Fruit fly (Drosophila melanogaster) whole organism, embryonic: Measurements from ENCODE around the gene CG14958.
A peak's percentile ranks its signal among the peaks of the same experiment; 100 is the strongest.

Experiments
- BEAF-32 ChIP-seq: fragments of 200-800 bp; sonication (Bioruptor generic); optimal IDR thresholded peaks from 3 replicates; lab custom pipeline; 2017; ENCODE audit warnings: missing biosample characterization, missing genetic modification characterization, mild to moderate bottlenecking, moderate library complexity, missing genetic modification reagents
- CG10543 ChIP-seq: fragments of 200-800 bp; sonication (Bioruptor generic); optimal IDR thresholded peaks from 3 replicates; lab custom pipeline; 2017; ENCODE audit warnings: missing biosample characterization, mild to moderate bottlenecking, missing genetic modification characterization, moderate library complexity
- CG12155 ChIP-seq: fragments of 200-800 bp; sonication (Bioruptor generic); optimal IDR thresholded peaks from 3 replicates; lab custom pipeline; 2016; ENCODE audit warnings: missing biosample characterization, missing genetic modification characterization
- CG12659 ChIP-seq: fragments of 200-800 bp; sonication (Bioruptor generic); optimal IDR thresholded peaks from 3 replicates; lab custom pipeline; 2017; ENCODE audit warnings: mild to moderate bottlenecking, missing biosample characterization, missing genetic modification reagents, missing genetic modification characterization
- CG15514 ChIP-seq: fragments of 200-800 bp; sonication (Bioruptor generic); optimal IDR thresholded peaks from 3 replicates; lab custom pipeline; 2017; ENCODE audit warnings: missing biosample characterization, missing genetic modification characterization, mild to moderate bottlenecking, moderate library complexity, missing genetic modification reagents
- CG16813 ChIP-seq: fragments of 200-800 bp; sonication (Bioruptor generic); IDR thresholded peaks from 3 replicates; pipeline ENCODE4 v1.3.6; 2022; ENCODE audit warnings: missing biosample characterization, missing genetic modification characterization; ENCODE audit not compliant: partially characterized antibody
- CG17359 ChIP-seq: fragments of 200-800 bp; sonication (Bioruptor generic); optimal IDR thresholded peaks from 3 replicates; lab custom pipeline; 2018; ENCODE audit warnings: missing biosample characterization, mild to moderate bottlenecking, missing genetic modification characterization, moderate library complexity
- CG17612 ChIP-seq: fragments of 200-800 bp; sonication (Bioruptor generic); IDR thresholded peaks from 2 replicates; pipeline ENCODE4 v1.3.6; 2022; ENCODE audit warnings: missing biosample characterization, missing genetic modification characterization
- CG2712 ChIP-seq: fragments of 200-800 bp; optimal IDR thresholded peaks from 3 replicates; lab custom pipeline; 2019; ENCODE audit warnings: missing biosample characterization, mild to moderate bottlenecking, missing genetic modification characterization, moderate library complexity
- CG32532 ChIP-seq: fragments of 200-800 bp; sonication (Bioruptor generic); IDR thresholded peaks from 2 replicates; pipeline ENCODE4 v1.3.6; 2022; ENCODE audit warnings: missing biosample characterization, missing genetic modification characterization
- CG42726 ChIP-seq: fragments of 200-800 bp; sonication (Bioruptor generic); IDR thresholded peaks from 2 replicates; pipeline ENCODE4 v1.3.6; 2022; ENCODE audit warnings: missing biosample characterization, missing genetic modification characterization; ENCODE audit not compliant: partially characterized antibody
- CG4707 ChIP-seq: fragments of 200-800 bp; sonication (Bioruptor generic); optimal IDR thresholded peaks from 2 replicates; lab custom pipeline; 2018; ENCODE audit warnings: missing biosample characterization, mild to moderate bottlenecking, missing genetic modification characterization, moderate library complexity
- CG5953 ChIP-seq: fragments of 200-800 bp; sonication (Bioruptor generic); IDR thresholded peaks from 2 replicates; pipeline ENCODE4 v1.3.6; 2022; ENCODE audit warnings: missing biosample characterization, missing genetic modification characterization
- CG6272 ChIP-seq: fragments of 200-800 bp; sonication (Bioruptor generic); IDR thresholded peaks from 2 replicates; pipeline ENCODE4 v1.3.6; 2022; ENCODE audit warnings: missing biosample characterization, missing genetic modification characterization
- CG7556 ChIP-seq: fragments of 200-800 bp; sonication (Bioruptor generic); optimal IDR thresholded peaks from 2 replicates; lab custom pipeline; 2017; ENCODE audit warnings: missing biosample characterization, mild to moderate bottlenecking, missing genetic modification characterization
- CG7963 ChIP-seq: fragments of 200-800 bp; sonication (Bioruptor generic); IDR thresholded peaks from 3 replicates; pipeline ENCODE4 v1.3.6; 2022; ENCODE audit warnings: missing biosample characterization, missing genetic modification characterization; ENCODE audit not compliant: partially characterized antibody
- Dll ChIP-seq: fragments of 200-800 bp; sonication (Bioruptor generic); IDR thresholded peaks from 4 replicates; pipeline ENCODE4 v1.3.6; 2022; ENCODE audit warnings: missing biosample characterization, missing genetic modification characterization; ENCODE audit not compliant: partially characterized antibody
- Doc3 ChIP-seq: fragments of 200-800 bp; sonication (Bioruptor generic); IDR thresholded peaks from 3 replicates; pipeline ENCODE4 v1.3.6; 2022; ENCODE audit warnings: missing biosample characterization, missing genetic modification characterization; ENCODE audit not compliant: partially characterized antibody
- Ets97D ChIP-seq: fragments of 200-800 bp; sonication (Bioruptor generic); optimal IDR thresholded peaks from 3 replicates; lab custom pipeline; 2016; ENCODE audit warnings: missing biosample characterization, missing genetic modification characterization
- MBD-R2 ChIP-seq: fragments of 200-800 bp; sonication (Bioruptor generic); IDR thresholded peaks from 2 replicates; pipeline ENCODE4 v1.3.6; 2022; ENCODE audit warnings: missing biosample characterization, missing genetic modification characterization
- MESR4 ChIP-seq: fragments of 200-800 bp; sonication (Bioruptor generic); optimal IDR thresholded peaks from 2 replicates; lab custom pipeline; 2018; ENCODE audit warnings: missing biosample characterization, mild to moderate bottlenecking, missing genetic modification characterization, moderate library complexity
- Med ChIP-seq: fragments of 200-800 bp; sonication (Bioruptor generic); peaks from one replicate; lab custom pipeline; 2016; ENCODE audit warnings: missing biosample characterization, missing genetic modification characterization, mild to moderate bottlenecking, inconsistent platforms, moderate library complexity
- Opbp ChIP-seq: fragments of 200-800 bp; sonication (Bioruptor generic); IDR thresholded peaks from 3 replicates; pipeline ENCODE4 v1.3.6; 2022; ENCODE audit warnings: missing biosample characterization, missing genetic modification characterization; ENCODE audit not compliant: partially characterized antibody
- Scr ChIP-seq: fragments of 200-800 bp; sonication (Bioruptor generic); IDR thresholded peaks from 2 replicates; pipeline ENCODE4 v1.3.6; 2022; ENCODE audit warnings: missing biosample characterization, missing genetic modification characterization; ENCODE audit not compliant: partially characterized antibody
- Sry-δ ChIP-seq: fragments of 200-800 bp; sonication (Bioruptor generic); optimal IDR thresholded peaks from 2 replicates; lab custom pipeline; 2016; ENCODE audit warnings: missing biosample characterization, missing genetic modification characterization
- YL-1 ChIP-seq: fragments of 200-800 bp; sonication (Bioruptor generic); optimal IDR thresholded peaks from 3 replicates; lab custom pipeline; 2017; ENCODE audit warnings: missing biosample characterization, mild to moderate bottlenecking, missing genetic modification characterization
- amos ChIP-seq: fragments of 200-800 bp; sonication (Bioruptor generic); IDR thresholded peaks from 2 replicates; pipeline ENCODE4 v1.3.6; 2022; ENCODE audit warnings: missing biosample characterization, missing genetic modification characterization; ENCODE audit not compliant: partially characterized antibody
- ap ChIP-seq: fragments of 200-800 bp; sonication (Bioruptor generic); IDR thresholded peaks from 2 replicates; pipeline ENCODE4 v1.3.6; 2022; ENCODE audit warnings: missing biosample characterization, missing genetic modification characterization
- ash1 ChIP-seq: fragments of 200-800 bp; sonication (Bioruptor generic); optimal IDR thresholded peaks from 2 replicates; lab custom pipeline; 2018; ENCODE audit warnings: missing biosample characterization, mild to moderate bottlenecking, missing genetic modification characterization
- bbx ChIP-seq: fragments of 200-800 bp; sonication (Bioruptor generic); IDR thresholded peaks from 2 replicates; pipeline ENCODE4 v1.3.6; 2022; ENCODE audit warnings: missing biosample characterization, missing genetic modification characterization; ENCODE audit not compliant: partially characterized antibody
- dm ChIP-seq: fragments of 200-800 bp; sonication (Bioruptor generic); optimal IDR thresholded peaks from 3 replicates; lab custom pipeline; 2016; ENCODE audit warnings: missing biosample characterization, missing genetic modification characterization
- dysf ChIP-seq: fragments of 200-800 bp; sonication (Bioruptor generic); IDR thresholded peaks from 3 replicates; pipeline ENCODE4 v1.3.6; 2022; ENCODE audit warnings: missing biosample characterization, missing genetic modification characterization
- ftz-f1 ChIP-seq: fragments of 200-800 bp; sonication (Bioruptor generic); optimal IDR thresholded peaks from 2 replicates; lab custom pipeline; 2016; ENCODE audit warnings: missing biosample characterization, missing genetic modification characterization
- hbn ChIP-seq: fragments of 200-800 bp; sonication (Bioruptor generic); IDR thresholded peaks from 2 replicates; pipeline ENCODE4 v1.3.6; 2022; ENCODE audit warnings: missing biosample characterization, missing genetic modification characterization; ENCODE audit not compliant: partially characterized antibody
- her ChIP-seq: fragments of 200-800 bp; sonication (Bioruptor generic); optimal IDR thresholded peaks from 2 replicates; lab custom pipeline; 2016; ENCODE audit warnings: missing biosample characterization, missing genetic modification characterization
- jigr1 ChIP-seq: fragments of 200-800 bp; sonication (Bioruptor generic); IDR thresholded peaks from 3 replicates; pipeline ENCODE4 v1.3.6; 2022; ENCODE audit warnings: missing biosample characterization, missing genetic modification characterization
- odd ChIP-seq: fragments of 200-800 bp; sonication (Bioruptor generic); optimal IDR thresholded peaks from 2 replicates; lab custom pipeline; 2017; ENCODE audit warnings: missing biosample characterization, mild to moderate bottlenecking, missing genetic modification characterization
- pita ChIP-seq: fragments of 200-800 bp; sonication (Bioruptor generic); optimal IDR thresholded peaks from 2 replicates; lab custom pipeline; 2017; ENCODE audit warnings: missing biosample characterization, mild to moderate bottlenecking, missing genetic modification characterization
- pum ChIP-seq: fragments of 200-800 bp; sonication (Bioruptor generic); optimal IDR thresholded peaks from 2 replicates; lab custom pipeline; 2016; ENCODE audit warnings: missing biosample characterization, missing genetic modification characterization
- rib ChIP-seq: fragments of 200-800 bp; sonication (Bioruptor generic); IDR thresholded peaks from 2 replicates; pipeline ENCODE4 v1.3.6; 2022; ENCODE audit warnings: missing biosample characterization, missing genetic modification characterization
- row ChIP-seq: fragments of 200-800 bp; sonication (Bioruptor generic); IDR thresholded peaks from 3 replicates; pipeline ENCODE4 v1.3.6; 2022; ENCODE audit warnings: missing biosample characterization, missing genetic modification characterization
- sc ChIP-seq, 3 experiments: fragments of >200 bp in 2 of 3; fragments of 200-800 bp in 1 of 3; sonication (Bioruptor generic) in 1 of 3; optimal IDR thresholded peaks; 2 replicates in 2 of 3; 3 replicates in 1 of 3; lab custom pipeline; 2017; ENCODE audit warnings: mild to moderate bottlenecking in 1 of 3, missing biosample characterization in 1 of 3, missing genetic modification characterization in 1 of 3, missing genetic modification reagents in 1 of 3
- stwl ChIP-seq: fragments of 200-800 bp; sonication (Bioruptor generic); optimal IDR thresholded peaks from 3 replicates; lab custom pipeline; 2018; ENCODE audit warnings: missing biosample characterization, mild to moderate bottlenecking, missing genetic modification characterization, moderate library complexity
- trh ChIP-seq: fragments of 200-800 bp; sonication (Bioruptor generic); optimal IDR thresholded peaks from 2 replicates; lab custom pipeline; 2016; ENCODE audit warnings: missing biosample characterization, missing genetic modification characterization
- unc-4 ChIP-seq: fragments of 200-800 bp; sonication (Bioruptor generic); IDR thresholded peaks from 2 replicates; pipeline ENCODE4 v1.3.6; 2022; ENCODE audit warnings: missing biosample characterization, missing genetic modification characterization; ENCODE audit not compliant: partially characterized antibody
- zen ChIP-seq: fragments of 200-800 bp; sonication (Bioruptor generic); optimal IDR thresholded peaks from 3 replicates; lab custom pipeline; 2018; ENCODE audit warnings: missing biosample characterization, mild to moderate bottlenecking, missing genetic modification characterization, moderate library complexity

Gene CG14958

DNA sequence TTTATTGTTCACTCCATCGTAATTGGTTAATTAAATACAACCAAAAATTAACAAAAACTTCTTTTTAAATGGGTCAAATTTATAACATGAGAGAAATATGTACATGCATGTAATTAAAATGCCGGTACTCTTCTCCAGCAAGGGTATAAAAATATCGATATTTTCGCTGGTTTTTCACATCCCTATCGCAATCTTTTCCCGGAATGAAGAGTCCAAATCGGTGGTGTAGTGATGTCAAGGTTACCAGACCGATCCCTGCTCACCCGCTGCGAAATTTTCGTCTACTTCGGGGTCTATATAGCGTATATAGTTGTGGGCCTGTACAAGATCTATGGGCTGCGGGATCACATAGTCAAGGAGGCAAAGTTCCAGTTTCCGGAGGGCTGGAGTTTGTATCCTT lies 27.8 kb upstream of the CG14958 start, which contains the start of gene rasp (continued):
- TF ChIP-seq CG15514 (GFP tag; lab: Kevin White, UChicago) (peak; percentile 42), bbx (GFP tag; lab: Robert Waterston, UW) (peak; percentile 45; the same call in 1 of the 2 replicates), her (GFP tag; lab: Kevin White, UChicago) (no peak), amos (GFP tag; lab: Robert Waterston, UW) (peak; percentile 48), MBD-R2 (peak; percentile 51), ftz-f1 (GFP tag; lab: Kevin White, UChicago) (peak; percentile 41), unc-4 (GFP tag; lab: Robert Waterston, UW) (peak; percentile 45), CG7556 (GFP tag; lab: Kevin White, UChicago) (no peak), BEAF-32 (GFP tag; lab: Kevin White, UChicago) (peak; percentile 63), Sry-δ (GFP tag; lab: Kevin White, UChicago) (peak; percentile 79), ash1 (GFP tag; lab: Kevin White, UChicago) (no peak), hbn (GFP tag; lab: Robert Waterston, UW) (peak; percentile 55), stwl (peak; percentile 33), Dll (GFP tag; lab: Robert Waterston, UW) (peak; percentile 65; the same call in 3 of the 4 replicates), Doc3 (0 out of 3 replicates have a peak, but pooled peaks have one; percentile 38), Med (GFP tag; lab: Kevin White, UChicago) (peak; percentile 44), CG5953 (GFP tag; lab: Robert Waterston, UW) (no peak), YL-1 (GFP tag; lab: Kevin White, UChicago) (peak; percentile 34), odd (GFP tag; lab: Kevin White, UChicago) (no peak), MESR4 (GFP tag; lab: Kevin White, UChicago) (peak; percentile 48), zen (tag; lab: Kevin White, UChicago) (peak; percentile 10), Scr (GFP tag; lab: Robert Waterston, UW) (peak; percentile 63), CG4707 (GFP tag; lab: Kevin White, UChicago) (no peak), row (GFP tag; lab: Robert Waterston, UW) (0 out of 3 replicates have a peak, but pooled peaks have one; percentile 16), dysf (GFP tag; lab: Robert Waterston, UW) (no peak), CG16813 (0 out of 3 replicates have a peak, but pooled peaks have one; percentile 35)

DNA sequence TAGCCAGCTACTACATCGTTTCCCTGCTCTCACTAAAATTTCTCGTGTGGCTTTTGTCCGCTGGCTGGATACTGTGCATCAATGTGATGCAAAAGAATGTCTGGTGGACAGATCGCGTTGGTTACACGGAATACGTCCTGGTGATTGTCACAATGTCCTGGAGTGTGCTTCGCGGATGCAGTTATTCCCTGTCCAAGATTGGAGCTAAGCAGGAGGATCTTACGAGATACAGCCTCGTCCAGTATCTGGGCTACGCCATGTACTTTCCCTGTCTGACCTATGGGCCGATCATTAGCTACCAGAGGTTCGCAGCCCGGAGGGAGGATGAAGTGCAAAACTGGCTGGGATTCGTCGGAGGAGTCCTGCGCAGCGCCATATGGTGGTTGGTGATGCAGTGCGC lies 27.2 kb upstream of the CG14958 start:
- TF ChIP-seq ap (no peak), CG17359 (tag; lab: Kevin White, UChicago) (no peak), CG42726 (GFP tag; lab: Robert Waterston, UW) (no peak), pum (GFP tag; lab: Kevin White, UChicago) (no peak), pita (GFP tag; lab: Kevin White, UChicago) (no peak), CG2712 (tag; lab: Kevin White, UChicago) (no peak), rib (GFP tag; lab: Robert Waterston, UW) (no peak)

DNA sequence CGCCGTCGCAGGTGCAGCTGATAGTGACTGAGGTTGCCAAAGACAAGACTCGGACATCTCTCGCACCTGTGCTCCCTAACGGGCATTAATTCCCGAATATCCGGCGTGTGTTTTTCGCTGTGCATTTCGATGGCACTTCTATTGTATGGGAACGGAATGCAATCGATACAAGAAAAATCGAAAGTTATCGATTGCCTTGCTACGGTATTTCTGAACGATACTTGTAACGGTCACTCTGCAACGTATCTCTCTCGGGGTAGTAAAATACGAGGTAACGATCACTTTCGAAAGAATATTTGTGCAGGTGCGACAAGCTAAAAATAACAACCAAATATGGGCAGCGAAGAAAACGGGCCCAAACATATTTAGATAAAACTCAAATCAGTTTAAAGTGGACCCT lies 24.8 kb upstream of the CG14958 start, which contains the start of gene CG32280:
Gene CG32280 (plus strand): TSS at position 231 of the 400 bp plus-strand sequence.
- TF ChIP-seq ap: no peak
- peak; percentile 38 for TF ChIP-seq Ets97D (GFP tag; lab: Kevin White, UChicago)
- no peak for TF ChIP-seq trh (GFP tag; lab: Kevin White, UChicago)
- no peak for TF ChIP-seq sc (optimal IDR thresholded peaks at IDR 0.05; lab: Kevin White, UChicago)
- TF ChIP-seq sc (GFP tag; optimal IDR thresholded peaks at IDR 0.05; lab: Kevin White, UChicago): no peak
- TF ChIP-seq CG7963 (GFP tag; lab: Robert Waterston, UW): peak; percentile 66; the same call in 2 of the 3 replicates
- TF ChIP-seq CG6272 (GFP tag; lab: Robert Waterston, UW): 0 out of 2 replicates have a peak, but pooled peaks have one; percentile 36
- peak; percentile 10 for TF ChIP-seq CG10543 (GFP tag; lab: Kevin White, UChicago)
- TF ChIP-seq Opbp: peak; percentile 87; the same call in 2 of the 3 replicates
- no peak for TF ChIP-seq jigr1
- TF ChIP-seq dm (GFP tag; lab: Kevin White, UChicago): peak; percentile 26
- peak; percentile 46 for TF ChIP-seq CG12155 (GFP tag; lab: Kevin White, UChicago)
- peak; percentile 32; the same call in 1 of the 2 replicates for TF ChIP-seq CG32532 (GFP tag; lab: Robert Waterston, UW)
- no peak for TF ChIP-seq CG17612
- peak; percentile 80 for TF ChIP-seq Sry-δ (GFP tag; lab: Kevin White, UChicago)
- TF ChIP-seq CG12659 (GFP tag; lab: Kevin White, UChicago): peak; percentile 65
